Fruit fly (Drosophila melanogaster) whole organism, embryonic: ENCODE results near the gene EndoGI.

Experiments
- B-H2 ChIP-seq: fragments of 200-800 bp; sonication (Bioruptor generic); optimal IDR thresholded peaks from 2 replicates; lab custom pipeline; 2018; ENCODE audit warnings: missing biosample characterization, mild to moderate bottlenecking, missing genetic modification characterization
- CG1024 ChIP-seq: fragments of 200-800 bp; sonication (Bioruptor generic); IDR thresholded peaks from 2 replicates; pipeline ENCODE4 v1.3.6; 2022; ENCODE audit warnings: missing biosample characterization, missing genetic modification characterization
- CG10979 ChIP-seq: fragments of 200-800 bp; sonication (Bioruptor generic); optimal IDR thresholded peaks from 2 replicates; lab custom pipeline; 2018; ENCODE audit warnings: missing biosample characterization, mild to moderate bottlenecking, missing genetic modification characterization, moderate library complexity
- CG11723 ChIP-seq: fragments of 200-800 bp; sonication (Bioruptor generic); optimal IDR thresholded peaks from 2 replicates; lab custom pipeline; 2017; ENCODE audit warnings: missing biosample characterization, mild to moderate bottlenecking, missing genetic modification characterization
- CG12659 ChIP-seq: fragments of 200-800 bp; sonication (Bioruptor generic); optimal IDR thresholded peaks from 3 replicates; lab custom pipeline; 2017; ENCODE audit warnings: mild to moderate bottlenecking, missing biosample characterization, missing genetic modification reagents, missing genetic modification characterization
- CG13123 ChIP-seq: fragments of 200-800 bp; sonication (Bioruptor generic); optimal IDR thresholded peaks from 2 replicates; lab custom pipeline; 2016; ENCODE audit warnings: missing biosample characterization, missing genetic modification characterization
- CG14667 ChIP-seq: fragments of 200-800 bp; sonication (Bioruptor generic); IDR thresholded peaks from 2 replicates; pipeline ENCODE4 v1.3.6; 2022; ENCODE audit warnings: missing biosample characterization, missing genetic modification characterization
- CG15514 ChIP-seq: fragments of 200-800 bp; sonication (Bioruptor generic); optimal IDR thresholded peaks from 3 replicates; lab custom pipeline; 2017; ENCODE audit warnings: missing biosample characterization, missing genetic modification characterization, mild to moderate bottlenecking, moderate library complexity, missing genetic modification reagents
- CG1602 ChIP-seq: fragments of 200-800 bp; sonication (Bioruptor generic); optimal IDR thresholded peaks from 3 replicates; lab custom pipeline; 2016; ENCODE audit warnings: missing biosample characterization, missing genetic modification characterization
- CG16813 ChIP-seq: fragments of 200-800 bp; sonication (Bioruptor generic); IDR thresholded peaks from 3 replicates; pipeline ENCODE4 v1.3.6; 2022; ENCODE audit warnings: missing biosample characterization, missing genetic modification characterization; ENCODE audit not compliant: partially characterized antibody
- CG17359 ChIP-seq: fragments of 200-800 bp; sonication (Bioruptor generic); optimal IDR thresholded peaks from 3 replicates; lab custom pipeline; 2018; ENCODE audit warnings: missing biosample characterization, mild to moderate bottlenecking, missing genetic modification characterization, moderate library complexity
- CG17361 ChIP-seq: fragments of 200-800 bp; sonication (Bioruptor generic); IDR thresholded peaks from 3 replicates; pipeline ENCODE4 v1.3.6; 2022; ENCODE audit warnings: missing biosample characterization, missing genetic modification characterization
- CG17568 ChIP-seq: fragments of 200-800 bp; sonication (Bioruptor generic); optimal IDR thresholded peaks from 2 replicates; lab custom pipeline; 2018; ENCODE audit warnings: missing biosample characterization, mild to moderate bottlenecking, missing genetic modification characterization, moderate library complexity
- CG17829 ChIP-seq: fragments of 200-800 bp; optimal IDR thresholded peaks from 2 replicates; lab custom pipeline; 2019; ENCODE audit warnings: missing biosample characterization, mild to moderate bottlenecking, missing genetic modification characterization, moderate library complexity
- CG1832 ChIP-seq: fragments of 200-800 bp; sonication (Bioruptor generic); optimal IDR thresholded peaks from 2 replicates; lab custom pipeline; 2017; ENCODE audit warnings: missing biosample characterization, mild to moderate bottlenecking, missing genetic modification characterization, inconsistent platforms
- CG18619 ChIP-seq: fragments of 200-800 bp; sonication (Bioruptor generic); optimal IDR thresholded peaks from 3 replicates; lab custom pipeline; 2017; ENCODE audit warnings: missing biosample characterization, mild to moderate bottlenecking, missing genetic modification characterization
- CG2199 ChIP-seq: fragments of 200-800 bp; sonication (Bioruptor generic); IDR thresholded peaks from 3 replicates; pipeline ENCODE4 v1.3.6; 2022; ENCODE audit warnings: missing biosample characterization, missing genetic modification characterization
- CG2678 ChIP-seq: fragments of 200-800 bp; sonication (Bioruptor generic); optimal IDR thresholded peaks from 3 replicates; lab custom pipeline; 2019; ENCODE audit warnings: missing biosample characterization, mild to moderate bottlenecking, missing genetic modification characterization, moderate library complexity
- CG30020 ChIP-seq: fragments of 200-800 bp; optimal IDR thresholded peaks from 2 replicates; lab custom pipeline; 2019; ENCODE audit warnings: missing biosample characterization, mild to moderate bottlenecking, missing genetic modification characterization, moderate library complexity
- CG3163 ChIP-seq: fragments of 200-800 bp; sonication (Bioruptor generic); optimal IDR thresholded peaks from 3 replicates; lab custom pipeline; 2016; ENCODE audit warnings: missing biosample characterization, missing genetic modification characterization
- CG33213 ChIP-seq: fragments of 200-800 bp; sonication (Bioruptor generic); optimal IDR thresholded peaks from 3 replicates; lab custom pipeline; 2016; ENCODE audit warnings: missing biosample characterization, missing genetic modification characterization
- CG34422 ChIP-seq: fragments of 200-800 bp; sonication (Bioruptor generic); IDR thresholded peaks from 3 replicates; pipeline ENCODE4 v1.3.6; 2022; ENCODE audit warnings: missing biosample characterization, missing genetic modification characterization
- CG4820 ChIP-seq: fragments of 200-800 bp; sonication (Bioruptor generic); optimal IDR thresholded peaks from 3 replicates; lab custom pipeline; 2016; ENCODE audit warnings: missing biosample characterization, missing genetic modification characterization
- CG5953 ChIP-seq: fragments of 200-800 bp; sonication (Bioruptor generic); IDR thresholded peaks from 2 replicates; pipeline ENCODE4 v1.3.6; 2022; ENCODE audit warnings: missing biosample characterization, missing genetic modification characterization
- CG6175 ChIP-seq: fragments of 200-800 bp; sonication (Bioruptor generic); IDR thresholded peaks from 3 replicates; pipeline ENCODE4 v1.3.6; 2022; ENCODE audit warnings: missing biosample characterization, missing genetic modification characterization
- CG7928 ChIP-seq: fragments of 200-800 bp; sonication (Bioruptor generic); optimal IDR thresholded peaks from 2 replicates; lab custom pipeline; 2017; ENCODE audit warnings: missing biosample characterization, mild to moderate bottlenecking, missing genetic modification characterization
- CG7987 ChIP-seq: fragments of 200-800 bp; sonication (Bioruptor generic); optimal IDR thresholded peaks from 2 replicates; lab custom pipeline; 2018; ENCODE audit warnings: missing biosample characterization, mild to moderate bottlenecking, missing genetic modification characterization, moderate library complexity
- CG8281 ChIP-seq: fragments of 200-800 bp; sonication (Bioruptor generic); optimal IDR thresholded peaks from 2 replicates; lab custom pipeline; 2018; ENCODE audit warnings: missing biosample characterization, mild to moderate bottlenecking, missing genetic modification characterization, moderate library complexity
- D ChIP-seq, 2 experiments: fragments of 200-800 bp in 1 of 2; fragments of >200 bp in 1 of 2; sonication (Bioruptor generic) in 1 of 2; optimal IDR thresholded peaks; 2 replicates in 1 of 2; 3 replicates in 1 of 2; lab custom pipeline; 2017; ENCODE audit warnings: mild to moderate bottlenecking in 1 of 2, missing biosample characterization in 1 of 2, missing genetic modification characterization in 1 of 2, missing genetic modification reagents in 1 of 2
- D19A ChIP-seq: fragments of 200-800 bp; optimal IDR thresholded peaks from 3 replicates; lab custom pipeline; 2019; ENCODE audit warnings: missing biosample characterization, mild to moderate bottlenecking, missing genetic modification characterization, moderate library complexity
- Deaf1 ChIP-seq: fragments of 200-800 bp; optimal IDR thresholded peaks from 3 replicates; lab custom pipeline; 2019; ENCODE audit warnings: missing biosample characterization, mild to moderate bottlenecking, missing genetic modification characterization, moderate library complexity
- Doc2 ChIP-seq: fragments of 200-800 bp; sonication (Bioruptor generic); IDR thresholded peaks from 2 replicates; pipeline ENCODE4 v1.3.6; 2022; ENCODE audit warnings: missing biosample characterization, missing genetic modification characterization
- Dref ChIP-seq: fragments of 200-800 bp; sonication (Bioruptor generic); IDR thresholded peaks from 2 replicates; pipeline ENCODE4 v1.3.6; 2022; ENCODE audit warnings: missing biosample characterization, missing genetic modification characterization
- Eip74EF ChIP-seq, 2 experiments: fragments of 200-800 bp in 1 of 2; fragments of >200 bp in 1 of 2; sonication (Bioruptor generic) in 1 of 2; optimal IDR thresholded peaks; 2 replicates each; lab custom pipeline; 2017 to 2019; ENCODE audit warnings: missing biosample characterization in 2 of 2, missing genetic modification characterization in 2 of 2, mild to moderate bottlenecking in 1 of 2, moderate library complexity in 1 of 2
- Hey ChIP-seq: fragments of 200-800 bp; sonication (Bioruptor generic); optimal IDR thresholded peaks from 3 replicates; lab custom pipeline; 2018; ENCODE audit warnings: missing biosample characterization, mild to moderate bottlenecking, missing genetic modification characterization
- Hmr ChIP-seq: fragments of 200-800 bp; sonication (Bioruptor generic); optimal IDR thresholded peaks from 3 replicates; lab custom pipeline; 2017; ENCODE audit warnings: mild to moderate bottlenecking, missing biosample characterization, missing genetic modification reagents, missing genetic modification characterization
- Sry-δ ChIP-seq: fragments of 200-800 bp; sonication (Bioruptor generic); optimal IDR thresholded peaks from 2 replicates; lab custom pipeline; 2016; ENCODE audit warnings: missing biosample characterization, missing genetic modification characterization
- abd-A ChIP-seq: fragments of 200-800 bp; sonication (Bioruptor generic); optimal IDR thresholded peaks from 3 replicates; lab custom pipeline; 2019; ENCODE audit warnings: missing biosample characterization, mild to moderate bottlenecking, missing genetic modification characterization, moderate library complexity
- bbx ChIP-seq: fragments of 200-800 bp; sonication (Bioruptor generic); IDR thresholded peaks from 2 replicates; pipeline ENCODE4 v1.3.6; 2022; ENCODE audit warnings: missing biosample characterization, missing genetic modification characterization; ENCODE audit not compliant: partially characterized antibody
- danr ChIP-seq: fragments of 200-800 bp; sonication (Bioruptor generic); IDR thresholded peaks from 2 replicates; pipeline ENCODE4 v1.3.6; 2022; ENCODE audit warnings: missing biosample characterization, missing genetic modification characterization
- dysf ChIP-seq: fragments of 200-800 bp; sonication (Bioruptor generic); IDR thresholded peaks from 3 replicates; pipeline ENCODE4 v1.3.6; 2022; ENCODE audit warnings: missing biosample characterization, missing genetic modification characterization
- ems ChIP-seq: fragments of 200-800 bp; sonication (Bioruptor generic); optimal IDR thresholded peaks from 3 replicates; lab custom pipeline; 2016; ENCODE audit warnings: missing biosample characterization, missing genetic modification characterization
- gcm2 ChIP-seq: fragments of 200-800 bp; sonication (Bioruptor generic); optimal IDR thresholded peaks from 2 replicates; lab custom pipeline; 2016; ENCODE audit warnings: missing biosample characterization, missing genetic modification characterization
- hth ChIP-seq: fragments of >200 bp; optimal IDR thresholded peaks from 2 replicates; lab custom pipeline; 2017; ENCODE audit warnings: inconsistent platforms
- lola ChIP-seq, 3 experiments: fragments of >200 bp in 2 of 3; fragments of 200-800 bp in 1 of 3; sonication (Bioruptor generic) in 1 of 3; optimal IDR thresholded peaks; 2 replicates each; lab custom pipeline; 2017 to 2019; ENCODE audit warnings: missing biosample characterization in 3 of 3, missing genetic modification characterization in 3 of 3, mild to moderate bottlenecking in 1 of 3, moderate library complexity in 1 of 3
- luna ChIP-seq: fragments of 200-800 bp; sonication (Bioruptor generic); optimal IDR thresholded peaks from 2 replicates; lab custom pipeline; 2016; ENCODE audit warnings: missing biosample characterization, missing genetic modification characterization
- salm ChIP-seq: fragments of 200-800 bp; sonication (Bioruptor generic); optimal IDR thresholded peaks from 2 replicates; lab custom pipeline; 2018; ENCODE audit warnings: missing biosample characterization, mild to moderate bottlenecking, missing genetic modification characterization
- sens ChIP-seq: fragments of 200-800 bp; sonication (Bioruptor generic); peaks from one replicate; lab custom pipeline; 2016; ENCODE audit warnings: missing biosample characterization, missing genetic modification characterization
- shn ChIP-seq: fragments of 200-800 bp; sonication (Bioruptor generic); optimal IDR thresholded peaks from 3 replicates; lab custom pipeline; 2016; ENCODE audit warnings: missing biosample characterization, missing genetic modification characterization
- sr ChIP-seq: fragments of 200-800 bp; sonication (Bioruptor generic); IDR thresholded peaks from 3 replicates; pipeline ENCODE4 v1.3.6; 2022; ENCODE audit warnings: missing biosample characterization, missing genetic modification characterization

The EndoGI gene

DNA sequence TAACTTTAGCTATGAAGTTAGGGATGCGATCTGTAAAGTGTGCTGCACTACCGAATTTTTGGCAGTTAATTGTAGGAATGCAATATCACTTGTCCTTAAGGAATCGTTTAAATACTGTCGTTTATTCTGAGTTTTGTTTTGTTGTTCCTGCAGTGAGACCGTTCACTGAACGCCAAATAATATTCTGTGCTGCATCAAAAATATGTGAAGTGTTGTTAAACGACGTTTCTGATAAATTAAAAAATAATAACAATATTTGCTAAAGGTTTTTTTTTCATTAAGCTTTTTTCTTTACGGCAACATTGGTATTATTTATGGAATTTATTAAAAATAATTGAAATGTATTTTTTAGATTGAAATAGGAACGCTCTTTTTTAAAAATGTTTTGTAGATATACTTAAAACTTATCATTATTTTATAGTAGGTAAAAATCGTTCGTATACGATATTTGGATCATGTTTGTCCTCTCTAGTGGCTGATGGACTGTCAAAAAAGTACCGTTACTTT lies 45.3 kb downstream of the EndoGI start, which contains the start of gene GMF (continued):
- TF ChIP-seq CG6175 (no peak), sens (GFP tag; lab: Kevin White, UChicago) (peak; percentile 82), Sry-δ (GFP tag; lab: Kevin White, UChicago) (peak; percentile 61), CG1602 (GFP tag; lab: Kevin White, UChicago) (peak; percentile 23), CG2678 (peak; percentile 69), CG14667 (GFP tag; lab: Robert Waterston, UW) (no peak), danr (GFP tag; lab: Robert Waterston, UW) (no peak), CG4820 (GFP tag; lab: Kevin White, UChicago) (peak; percentile 21), salm (tag; lab: Kevin White, UChicago) (peak; percentile 6), abd-A (tag; lab: Kevin White, UChicago) (no peak), CG34422 (0 out of 3 replicates have a peak, but pooled peaks have one; percentile 11), gcm2 (GFP tag; lab: Kevin White, UChicago) (no peak), CG7987 (no peak), Hmr (GFP tag; lab: Kevin White, UChicago) (no peak), CG10979 (peak; percentile 63), CG17361 (GFP tag; lab: Robert Waterston, UW) (peak; percentile 78; the same call in 2 of the 3 replicates), D19A (tag; lab: Kevin White, UChicago) (no peak), CG17568 (no peak), bbx (GFP tag; lab: Robert Waterston, UW) (no peak; the same call in 1 of the 2 replicates), CG1832 (GFP tag; lab: Kevin White, UChicago) (no peak), sr (GFP tag; lab: Robert Waterston, UW) (no peak; the same call in 2 of the 3 replicates), CG5953 (GFP tag; lab: Robert Waterston, UW) (no peak), luna (GFP tag; lab: Kevin White, UChicago) (no peak), ems (no peak), CG2199 (no peak), CG16813 (no peak), hth (lab: Kevin White, UChicago) (no peak), CG12659 (GFP tag; lab: Kevin White, UChicago) (peak; percentile 67), CG11723 (GFP tag; lab: Kevin White, UChicago) (no peak), CG13123 (GFP tag; lab: Kevin White, UChicago) (peak; percentile 5), B-H2 (peak; percentile 62), Deaf1 (tag; lab: Kevin White, UChicago) (no peak), CG7928 (GFP tag; lab: Kevin White, UChicago) (no peak), shn (no peak), Doc2 (GFP tag; lab: Robert Waterston, UW) (no peak), CG30020 (tag; lab: Kevin White, UChicago) (peak; percentile 39), D (optimal IDR thresholded peaks at IDR 0.05; lab: Kevin White, UChicago) (no peak), D (GFP tag; optimal IDR thresholded peaks at IDR 0.05; lab: Kevin White, UChicago) (no peak), CG33213 (GFP tag; lab: Kevin White, UChicago) (no peak), dysf (GFP tag; lab: Robert Waterston, UW) (no peak), CG18619 (peak; percentile 8), lola (GFP tag; optimal IDR thresholded peaks at IDR 0.05; lab: Kevin White, UChicago) (peak in 1 of 3 experiments; percentile 62), CG17829 (tag; lab: Kevin White, UChicago) (peak; percentile 38), CG3163 (GFP tag; lab: Kevin White, UChicago) (no peak), CG1024 (no peak), Eip74EF (GFP tag; optimal IDR thresholded peaks at IDR 0.05; lab: Kevin White, UChicago) (peak in 1 of 2 experiments; percentile 0), Hey (no peak), Dref (no peak), CG17359 (peak; percentile 14), CG15514 (GFP tag; lab: Kevin White, UChicago) (peak; percentile 47), CG8281 (tag; lab: Kevin White, UChicago) (no peak)
